Fruit fly (Drosophila melanogaster) whole organism, wandering third instar larva: ENCODE results near the gene Atg17.

Experiments
- Abd-B ChIP-seq: fragments of >200 bp; optimal IDR thresholded peaks from 2 replicates; lab custom pipeline; 2017; ENCODE audit warnings: missing biosample characterization, missing genetic modification characterization
- CG32264 ChIP-seq: fragments of 200-800 bp; sonication (Bioruptor generic); optimal IDR thresholded peaks from 2 replicates; lab custom pipeline; 2016; ENCODE audit warnings: missing biosample characterization, missing genetic modification characterization
- CG9705 ChIP-seq: fragments of 200-800 bp; sonication (Bioruptor generic); optimal IDR thresholded peaks from 2 replicates; lab custom pipeline; 2018; ENCODE audit warnings: missing biosample characterization, mild to moderate bottlenecking, missing genetic modification characterization
- CrebA ChIP-seq: fragments of 200-800 bp; sonication (Bioruptor generic); optimal IDR thresholded peaks from 2 replicates; lab custom pipeline; 2016; ENCODE audit warnings: missing biosample characterization, mild to moderate bottlenecking, missing genetic modification characterization, borderline replicate concordance
- Dfd ChIP-seq: fragments of >200 bp; optimal IDR thresholded peaks from 2 replicates; lab custom pipeline; 2017; ENCODE audit warnings: missing biosample characterization, missing genetic modification characterization
- Dif ChIP-seq: fragments of 200-275, 200-300 bp; sonication (Bioruptor generic); optimal IDR thresholded peaks from 2 replicates; lab custom pipeline; 2018; ENCODE audit warnings: missing biosample characterization, missing genetic modification characterization; ENCODE audit not compliant: partially characterized antibody
- GATAd ChIP-seq: sonication (Bioruptor generic); optimal IDR thresholded peaks from 2 replicates; lab custom pipeline; 2016; ENCODE audit warnings: missing biosample characterization, missing genetic modification characterization
- HLH106 ChIP-seq: fragments of 200-800 bp; optimal IDR thresholded peaks from 3 replicates; lab custom pipeline; 2019; ENCODE audit warnings: missing biosample characterization, mild to moderate bottlenecking, missing genetic modification characterization, moderate library complexity
- Hnf4 ChIP-seq: fragments of 200-800 bp; sonication (Bioruptor generic); optimal IDR thresholded peaks from 2 replicates; lab custom pipeline; 2016; ENCODE audit warnings: missing biosample characterization, mild to moderate bottlenecking, missing genetic modification characterization
- Hr78 ChIP-seq: fragments of >200 bp; optimal IDR thresholded peaks from 2 replicates; lab custom pipeline; 2017; ENCODE audit warnings: missing biosample characterization, missing genetic modification characterization
- Hr83 ChIP-seq: fragments of 200-300 bp; sonication (Bioruptor generic); optimal IDR thresholded peaks from 2 replicates; lab custom pipeline; 2016; ENCODE audit warnings: missing biosample characterization, mild to moderate bottlenecking, missing genetic modification characterization, moderate library complexity; ENCODE audit not compliant: poor library complexity, severe bottlenecking
- Jra ChIP-seq: sonication (Bioruptor generic); optimal IDR thresholded peaks from 2 replicates; lab custom pipeline; 2016; ENCODE audit warnings: missing biosample characterization, missing genetic modification characterization
- Mio ChIP-seq: sonication (Bioruptor generic); optimal IDR thresholded peaks from 2 replicates; lab custom pipeline; 2016; ENCODE audit warnings: missing biosample characterization, missing genetic modification characterization
- Myc ChIP-seq: fragments of >200 bp; optimal IDR thresholded peaks from 2 replicates; lab custom pipeline; 2017
- N ChIP-seq: fragments of >200 bp; optimal IDR thresholded peaks from 2 replicates; lab custom pipeline; 2018; ENCODE audit warnings: missing biosample characterization, missing external identifiers, missing genetic modification characterization
- OdsH ChIP-seq: fragments of 200-800 bp; sonication (Bioruptor generic); optimal IDR thresholded peaks from 2 replicates; lab custom pipeline; 2016; ENCODE audit warnings: missing biosample characterization, mild to moderate bottlenecking, missing genetic modification characterization
- Rel ChIP-seq, 2 experiments: fragments of 200-800 bp; sonication (Bioruptor generic) in 1 of 2; optimal IDR thresholded peaks; 2 replicates in 1 of 2; 3 replicates in 1 of 2; lab custom pipeline; 2016 to 2019; ENCODE audit warnings: mild to moderate bottlenecking in 2 of 2, missing biosample characterization in 2 of 2, missing genetic modification characterization in 2 of 2, moderate library complexity in 1 of 2
- Sp1 ChIP-seq: fragments of 200-800 bp; sonication (Bioruptor generic); optimal IDR thresholded peaks from 3 replicates; lab custom pipeline; 2019; ENCODE audit warnings: missing biosample characterization, mild to moderate bottlenecking, missing genetic modification characterization, moderate library complexity
- Vsx2 ChIP-seq: fragments of 200-300, 225-300 bp; sonication (Bioruptor generic); optimal IDR thresholded peaks from 2 replicates; lab custom pipeline; 2018; ENCODE audit warnings: missing biosample characterization, missing genetic modification characterization; ENCODE audit not compliant: partially characterized antibody
- br ChIP-seq: fragments of 200-800 bp; sonication (Bioruptor generic); optimal IDR thresholded peaks from 2 replicates; lab custom pipeline; 2016; ENCODE audit warnings: missing biosample characterization, missing genetic modification characterization
- brk ChIP-seq: fragments of 200-800 bp; sonication (Bioruptor generic); optimal IDR thresholded peaks from 2 replicates; lab custom pipeline; 2016; ENCODE audit warnings: missing biosample characterization, mild to moderate bottlenecking, missing genetic modification characterization
- dl ChIP-seq, 2 experiments: fragments of 175-275, 200-275 bp in 1 of 2; fragments of 200-275 bp in 1 of 2; sonication (Bioruptor generic); optimal IDR thresholded peaks; lab custom pipeline; 2018; ENCODE audit warnings: mild to moderate bottlenecking in 2 of 2, missing biosample characterization in 2 of 2, missing genetic modification characterization in 2 of 2, moderate library complexity in 2 of 2; ENCODE audit not compliant: partially characterized antibody in 2 of 2, insufficient read depth in 1 of 2
- dmrt93B ChIP-seq: fragments of 200-800 bp; sonication (Bioruptor generic); optimal IDR thresholded peaks from 2 replicates; lab custom pipeline; 2018; ENCODE audit warnings: missing biosample characterization, mild to moderate bottlenecking, missing genetic modification characterization
- dsf ChIP-seq: sonication (Bioruptor generic); optimal IDR thresholded peaks from 2 replicates; lab custom pipeline; 2016; ENCODE audit warnings: missing biosample characterization, missing genetic modification characterization, borderline replicate concordance
- ey ChIP-seq: fragments of 200-800 bp; sonication (Bioruptor generic); optimal IDR thresholded peaks from 2 replicates; lab custom pipeline; 2016; ENCODE audit warnings: missing biosample characterization, missing genetic modification characterization
- foxo ChIP-seq, 2 experiments: fragments of 200-800 bp; sonication (Bioruptor generic); optimal IDR thresholded peaks; 2 replicates in 1 of 2; 3 replicates in 1 of 2; lab custom pipeline; 2016 to 2017; ENCODE audit warnings: missing biosample characterization in 2 of 2, missing genetic modification characterization in 2 of 2
- fru ChIP-seq: fragments of 200-800 bp; sonication (Bioruptor generic); optimal IDR thresholded peaks from 3 replicates; lab custom pipeline; 2016; ENCODE audit warnings: missing biosample characterization, mild to moderate bottlenecking, missing genetic modification characterization
- h ChIP-seq: fragments of 200-800 bp; sonication (Bioruptor generic); optimal IDR thresholded peaks from 3 replicates; lab custom pipeline; 2016; ENCODE audit warnings: missing biosample characterization, mild to moderate bottlenecking, missing genetic modification characterization
- jim ChIP-seq: fragments of 175-275, 200-325 bp; sonication (Bioruptor generic); optimal IDR thresholded peaks from 2 replicates; lab custom pipeline; 2016; ENCODE audit warnings: missing biosample characterization, mild to moderate bottlenecking, missing genetic modification characterization
- lola ChIP-seq: fragments of >200 bp; optimal IDR thresholded peaks from 2 replicates; lab custom pipeline; 2017; ENCODE audit warnings: missing biosample characterization, missing genetic modification characterization
- pan ChIP-seq: fragments of >200 bp; optimal IDR thresholded peaks from 2 replicates; lab custom pipeline; 2017
- psq ChIP-seq: fragments of 200-800 bp; sonication (Bioruptor generic); optimal IDR thresholded peaks from 3 replicates; lab custom pipeline; 2017; ENCODE audit warnings: missing biosample characterization, mild to moderate bottlenecking, missing genetic modification characterization, moderate library complexity
- rgr ChIP-seq: fragments of 200-800 bp; sonication (Bioruptor generic); optimal IDR thresholded peaks from 3 replicates; lab custom pipeline; 2016; ENCODE audit warnings: missing biosample characterization, mild to moderate bottlenecking, missing genetic modification characterization
- sage ChIP-seq: fragments of 200-800 bp; sonication (Bioruptor generic); optimal IDR thresholded peaks from 2 replicates; lab custom pipeline; 2016; ENCODE audit warnings: missing biosample characterization, mild to moderate bottlenecking, missing genetic modification characterization
- sv ChIP-seq: fragments of 200-800 bp; sonication (Bioruptor generic); optimal IDR thresholded peaks from 3 replicates; lab custom pipeline; 2016; ENCODE audit warnings: missing biosample characterization, missing genetic modification characterization
- tai ChIP-seq: sonication (Bioruptor generic); optimal IDR thresholded peaks from 2 replicates; lab custom pipeline; 2016; ENCODE audit warnings: missing biosample characterization, missing genetic modification characterization
- usp ChIP-seq: fragments of >200 bp; optimal IDR thresholded peaks from 2 replicates; lab custom pipeline; 2017; ENCODE audit warnings: missing biosample characterization, missing genetic modification characterization
- woc ChIP-seq: sonication (Bioruptor generic); optimal IDR thresholded peaks from 2 replicates; lab custom pipeline; 2016; ENCODE audit warnings: missing biosample characterization, mild to moderate bottlenecking, missing genetic modification characterization

Atg17 gene

DNA sequence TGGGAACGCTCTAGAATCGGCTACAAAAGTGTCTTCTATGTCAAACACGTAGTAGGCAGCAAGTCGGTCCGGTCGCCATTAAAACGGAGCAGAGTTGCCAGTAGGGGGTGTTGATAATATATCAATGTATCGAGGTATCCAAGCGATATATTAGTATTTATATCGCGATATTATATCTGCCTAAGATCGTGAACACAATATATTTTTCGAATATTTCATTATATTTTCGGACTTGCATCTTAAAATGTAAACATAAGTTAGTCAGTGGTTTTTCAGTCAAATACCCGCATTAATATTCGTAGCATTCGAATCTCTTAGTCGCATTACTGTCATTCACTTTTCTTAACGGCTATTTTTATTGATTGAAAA lies 9.7 kb upstream of the Atg17 start, which contains the start of gene CG2182:
Gene CG2182, minus strand, starts transcription at position 84 of the 369 bp plus-strand sequence.
- peak; percentile 36 for TF ChIP-seq Hr83 (GFP tag; lab: Kevin White, UChicago)
- no peak for TF ChIP-seq jim (GFP tag; lab: Kevin White, UChicago)
- TF ChIP-seq woc (GFP tag; lab: Kevin White, UChicago), result no peak
- TF ChIP-seq Hnf4 (GFP tag; lab: Kevin White, UChicago), result peak; percentile 10
- peak; percentile 6 for TF ChIP-seq Jra (GFP tag; lab: Kevin White, UChicago)

DNA sequence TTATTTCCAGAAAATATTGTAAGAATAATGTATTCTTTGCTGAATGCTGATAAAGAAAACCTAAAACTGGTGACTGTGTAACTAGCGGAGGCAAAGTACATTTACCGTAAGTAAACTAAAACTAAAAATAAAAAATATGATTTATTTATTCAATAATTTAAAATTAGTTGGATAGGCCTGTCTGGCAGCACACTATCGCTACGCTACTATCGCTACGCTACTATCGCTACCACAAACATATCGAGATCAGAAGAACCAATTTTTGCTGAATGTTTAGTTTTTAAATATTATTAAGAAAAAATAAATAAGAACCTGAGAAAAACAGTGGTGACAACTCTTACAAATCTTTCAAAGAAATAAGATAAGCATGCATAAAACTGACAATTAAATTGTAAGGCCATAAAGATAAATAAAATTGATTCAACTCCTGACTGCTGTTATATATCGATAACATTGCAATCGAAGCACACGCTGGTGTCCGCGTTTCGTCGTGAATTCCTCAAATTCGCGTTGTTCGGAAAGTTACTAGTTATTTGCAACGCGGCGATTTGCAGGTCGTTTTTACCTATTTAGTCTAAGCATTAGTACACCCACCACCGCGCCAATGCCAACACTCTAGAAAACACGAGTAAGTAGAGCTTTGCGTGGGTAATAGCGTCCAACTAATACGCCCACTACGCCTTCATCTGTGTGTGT lies 9.2 kb upstream of the Atg17 start, which contains the start of gene Wdr33:
Gene Wdr33, plus strand, starts transcription at position 438 of the 696 bp plus-strand sequence.
- TF ChIP-seq psq (GFP tag; lab: Kevin White, UChicago) (no peak), jim (GFP tag; lab: Kevin White, UChicago) (no peak), br (GFP tag; lab: Kevin White, UChicago) (no peak), rgr (GFP tag; lab: Kevin White, UChicago) (peak; percentile 29), Hr78 (GFP tag; lab: Kevin White, UChicago) (no peak), sv (GFP tag; lab: Kevin White, UChicago) (no peak), lola (GFP tag; lab: Kevin White, UChicago) (no peak), tai (GFP tag; lab: Kevin White, UChicago) (no peak), woc (GFP tag; lab: Kevin White, UChicago) (peak; percentile 45), HLH106 (tag; lab: Kevin White, UChicago) (peak; percentile 64), Vsx2 (GFP tag; lab: Kevin White, UChicago) (no peak), usp (GFP tag; lab: Kevin White, UChicago) (no peak), Dfd (no peak), sage (GFP tag; lab: Kevin White, UChicago) (no peak), Mio (no peak), ey (GFP tag; lab: Kevin White, UChicago) (no peak), Myc (no peak), Hr83 (GFP tag; lab: Kevin White, UChicago) (peak; percentile 34), Hnf4 (GFP tag; lab: Kevin White, UChicago) (no peak), dsf (GFP tag; lab: Kevin White, UChicago) (no peak), GATAd (GFP tag; lab: Kevin White, UChicago) (no peak), dmrt93B (GFP tag; lab: Kevin White, UChicago) (no peak), brk (GFP tag; lab: Kevin White, UChicago) (no peak), CrebA (GFP tag; lab: Kevin White, UChicago) (no peak), dl (GFP tag; optimal IDR thresholded peaks at IDR 0.05; lab: Kevin White, UChicago; ENCODE audit: insufficient read depth in 1 of 2, partially characterized antibody in 2 of 2) (no peak), Abd-B (no peak), Dif (GFP tag; lab: Kevin White, UChicago) (no peak), Rel (GFP tag; optimal IDR thresholded peaks at IDR 0.05; lab: Kevin White, UChicago) (no peak), Rel (tag; optimal IDR thresholded peaks at IDR 0.05; lab: Kevin White, UChicago) (no peak), h (GFP tag; lab: Kevin White, UChicago) (no peak), CG9705 (GFP tag; lab: Kevin White, UChicago) (peak; percentile 49), N (no peak), OdsH (GFP tag; lab: Kevin White, UChicago) (no peak), pan (lab: Kevin White, UChicago) (no peak), foxo (GFP tag; optimal IDR thresholded peaks at IDR 0.05; lab: Kevin White, UChicago) (peak in 1 of 2 experiments; percentile 51), Jra (GFP tag; lab: Kevin White, UChicago) (no peak), fru (peak; percentile 22), CG32264 (GFP tag; lab: Kevin White, UChicago) (no peak), Sp1 (GFP tag; lab: Kevin White, UChicago) (peak; percentile 22)
